Fruit fly (Drosophila melanogaster) Kc167 (cell line): ENCODE results near the gene beta-PheRS.

ENCODE experiments used
- Myc ChIP-seq: fragments of >200 bp; optimal IDR thresholded peaks from 2 replicates; lab custom pipeline; 2017; ENCODE audit warnings: missing external identifiers
- Sin3A ChIP-seq: fragments of >200 bp; optimal IDR thresholded peaks from 2 replicates; lab custom pipeline; 2018; ENCODE audit warnings: missing external identifiers
- h ChIP-seq: fragments of >200 bp; optimal IDR thresholded peaks from 3 replicates; lab custom pipeline; 2018; ENCODE audit warnings: missing external identifiers
- insv ChIP-seq: fragments of >200 bp; optimal IDR thresholded peaks from 3 replicates; lab custom pipeline; 2018; ENCODE audit warnings: missing external identifiers
- psq ChIP-seq: fragments of >200 bp; optimal IDR thresholded peaks from 2 replicates; lab custom pipeline; 2017; ENCODE audit warnings: missing external identifiers
- ttk ChIP-seq: sonication (Bioruptor generic); optimal IDR thresholded peaks from 2 replicates; lab custom pipeline; 2017; ENCODE audit warnings: missing external identifiers

DNA sequence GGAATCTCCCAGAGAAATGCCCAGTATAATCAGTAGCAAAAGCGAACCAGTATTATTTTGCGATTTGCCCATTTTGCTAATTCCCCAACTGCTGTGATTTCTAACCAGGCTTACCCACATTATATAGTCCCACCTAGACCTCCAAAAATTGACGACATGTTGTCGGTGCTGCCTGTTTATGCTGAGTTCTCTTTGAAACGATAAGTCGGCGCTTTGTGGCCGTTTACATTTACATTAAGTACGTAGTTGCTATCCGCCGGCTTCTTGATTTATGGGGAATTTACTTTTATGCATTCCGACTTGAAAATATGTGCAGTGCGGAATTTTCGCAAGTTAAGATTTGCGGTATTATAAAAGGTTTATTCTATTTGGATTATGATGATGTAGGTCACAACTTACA lies 41.8 kb upstream of the beta-PheRS start, which contains the start of gene CG5715:
- no peak for TF ChIP-seq insv
- TF ChIP-seq ttk, result no peak
- no peak for TF ChIP-seq h
- TF ChIP-seq psq (lab: Kevin White, UChicago), result no peak
- no peak for TF ChIP-seq Myc (lab: Kevin White, UChicago)
- TF ChIP-seq Sin3A (lab: Kevin White, UChicago), result no peak
